Worm (Caenorhabditis elegans) whole organism, L4 larva: ENCODE data around the gene F48B9.3.

Experiments
- F10B5.3 ChIP-seq: sonication (generic microtip); optimal IDR thresholded peaks from 2 replicates; lab custom pipeline; 2016; ENCODE audit warnings: mild to moderate bottlenecking, missing genetic modification characterization, missing compliant biosample characterization
- F26F4.8 ChIP-seq: fragments of 200-800 bp; sonication (Bioruptor generic); conservative IDR thresholded peaks from 2 replicates; pipeline ENCODE4 v1.3.6; 2022; ENCODE audit warnings: missing genetic modification characterization, missing compliant biosample characterization
- F37D6.2 ChIP-seq: sonication (generic microtip); optimal IDR thresholded peaks from 2 replicates; lab custom pipeline; 2016; ENCODE audit warnings: mild to moderate bottlenecking, missing genetic modification characterization, missing compliant biosample characterization
- F49E8.2 ChIP-seq: sonication (generic microtip); optimal IDR thresholded peaks from 2 replicates; lab custom pipeline; 2016; ENCODE audit warnings: missing compliant biosample characterization, mild to moderate bottlenecking, missing genetic modification characterization, borderline replicate concordance
- T26A8.4 ChIP-seq: fragments of 200-800 bp; sonication (Bioruptor generic); IDR thresholded peaks from 2 replicates; pipeline ENCODE4 v1.3.6; 2022; ENCODE audit warnings: missing genetic modification characterization, missing compliant biosample characterization
- Y5F2A.4 ChIP-seq: fragments of 200-800 bp; sonication (Bioruptor generic); optimal IDR thresholded peaks from 2 replicates; lab custom pipeline; 2018; ENCODE audit warnings: mild to moderate bottlenecking, missing genetic modification characterization, missing compliant biosample characterization
- Y75B8A.6 ChIP-seq: fragments of 200-800 bp; sonication (Bioruptor generic); IDR thresholded peaks from 2 replicates; pipeline ENCODE4 v1.3.6; 2022; ENCODE audit warnings: missing genetic modification reagents, missing genetic modification characterization, missing compliant biosample characterization
- ZK337.2 ChIP-seq: fragments of 200-800 bp; sonication (Bioruptor generic); IDR thresholded peaks from 2 replicates; pipeline ENCODE4 v1.3.6; 2022; ENCODE audit warnings: missing genetic modification reagents, missing genetic modification characterization, missing compliant biosample characterization
- aha-1 ChIP-seq: fragments of 150-350 bp; peaks from one replicate; lab custom pipeline; 2014; ENCODE audit warnings: missing biosample characterization, missing genetic modification characterization
- ama-1 ChIP-seq: fragments of 150-350 bp; optimal IDR thresholded peaks from 2 replicates; lab custom pipeline; 2014; ENCODE audit warnings: inconsistent platforms, mixed read lengths
- attf-4 ChIP-seq: sonication (generic microtip); optimal IDR thresholded peaks from 3 replicates; lab custom pipeline; 2017; ENCODE audit warnings: missing biosample characterization, missing genetic modification characterization
- ceh-44 ChIP-seq: fragments of 200-800 bp; sonication (Bioruptor generic); IDR thresholded peaks from 2 replicates; pipeline ENCODE4 v1.3.6; 2022; ENCODE audit warnings: missing genetic modification reagents, missing genetic modification characterization, missing compliant biosample characterization
- ceh-82 ChIP-seq: sonication (generic microtip); optimal IDR thresholded peaks from 2 replicates; lab custom pipeline; 2017; ENCODE audit warnings: missing biosample characterization, missing genetic modification characterization
- daf-12 ChIP-seq: fragments of 150-350 bp; optimal IDR thresholded peaks from 2 replicates; lab custom pipeline; 2014; ENCODE audit warnings: missing biosample characterization, missing genetic modification reagents, missing genetic modification characterization
- daf-16 ChIP-seq, 3 experiments: sonication (generic microtip); optimal IDR thresholded peaks; 2 replicates each; lab custom pipeline; 2016 to 2017; ENCODE audit warnings: missing genetic modification characterization in 3 of 3, missing genetic modification reagents in 3 of 3, mild to moderate bottlenecking in 2 of 3, missing compliant biosample characterization in 2 of 3, missing biosample characterization in 1 of 3, moderate library complexity in 1 of 3
- daf-8 ChIP-seq: fragments of 200-800 bp; sonication (Bioruptor generic); IDR thresholded peaks from 2 replicates; pipeline ENCODE4 v1.3.6; 2022; ENCODE audit warnings: missing genetic modification characterization, missing compliant biosample characterization
- dmd-6 ChIP-seq: fragments of 200-800 bp; sonication (Bioruptor generic); IDR thresholded peaks from 2 replicates; pipeline ENCODE4 v1.3.6; 2022; ENCODE audit warnings: missing genetic modification reagents, missing genetic modification characterization, missing compliant biosample characterization
- dve-1 ChIP-seq: sonication (generic microtip); optimal IDR thresholded peaks from 2 replicates; lab custom pipeline; 2017; ENCODE audit warnings: antibody characterized with exemption, mild to moderate bottlenecking, missing genetic modification characterization, missing compliant biosample characterization; ENCODE audit not compliant: insufficient read depth
- egl-27 ChIP-seq: sonication (generic microtip); optimal IDR thresholded peaks from 3 replicates; lab custom pipeline; 2017; ENCODE audit warnings: missing biosample characterization, missing genetic modification reagents, missing genetic modification characterization
- fkh-10 ChIP-seq: fragments of 150-350 bp; optimal IDR thresholded peaks from 2 replicates; lab custom pipeline; 2014; ENCODE audit warnings: missing biosample characterization, missing genetic modification reagents, missing genetic modification characterization
- fos-1 ChIP-seq: fragments of 150-350 bp; optimal IDR thresholded peaks from 2 replicates; lab custom pipeline; 2014; ENCODE audit warnings: missing biosample characterization, missing genetic modification characterization
- hlh-11 ChIP-seq: fragments of 200-800 bp; sonication (Bioruptor generic); optimal IDR thresholded peaks from 2 replicates; lab custom pipeline; 2018; ENCODE audit warnings: mild to moderate bottlenecking, missing genetic modification characterization, missing compliant biosample characterization
- hlh-30 ChIP-seq: sonication (generic microtip); optimal IDR thresholded peaks from 2 replicates; lab custom pipeline; 2017; ENCODE audit warnings: antibody characterized with exemption, mild to moderate bottlenecking, missing genetic modification characterization, missing compliant biosample characterization; ENCODE audit not compliant: insufficient read depth
- lim-7 ChIP-seq: fragments of 200-800 bp; sonication (Bioruptor generic); IDR thresholded peaks from 2 replicates; pipeline ENCODE4 v1.3.6; 2022; ENCODE audit warnings: missing genetic modification characterization, missing compliant biosample characterization
- lin-13 ChIP-seq: fragments of 150-350 bp; optimal IDR thresholded peaks from 2 replicates; lab custom pipeline; 2014; ENCODE audit warnings: missing biosample characterization, missing genetic modification reagents, missing genetic modification characterization
- lir-3 ChIP-seq: sonication (generic microtip); optimal IDR thresholded peaks from 2 replicates; lab custom pipeline; 2016; ENCODE audit warnings: mild to moderate bottlenecking, missing genetic modification characterization, missing compliant biosample characterization
- mdt-29 ChIP-seq: fragments of 200-800 bp; sonication (Bioruptor generic); IDR thresholded peaks from 2 replicates; pipeline ENCODE4 v1.3.6; 2022; ENCODE audit warnings: missing genetic modification reagents, missing genetic modification characterization, missing compliant biosample characterization
- mxl-2 ChIP-seq: fragments of 200-800 bp; sonication (Bioruptor generic); conservative IDR thresholded peaks from 2 replicates; pipeline ENCODE4 v1.3.6; 2022; ENCODE audit warnings: missing genetic modification reagents, missing genetic modification characterization, missing compliant biosample characterization
- nhr-25 ChIP-seq: sonication (generic microtip); optimal IDR thresholded peaks from 2 replicates; lab custom pipeline; 2017; ENCODE audit warnings: missing genetic modification characterization, mild to moderate bottlenecking, missing compliant biosample characterization, antibody characterized with exemption, moderate library complexity, borderline replicate concordance; ENCODE audit not compliant: insufficient read depth
- nhr-28 ChIP-seq: fragments of 150-350 bp; optimal IDR thresholded peaks from 2 replicates; lab custom pipeline; 2014; ENCODE audit warnings: missing biosample characterization, missing genetic modification characterization
- nhr-41 ChIP-seq: fragments of 200-800 bp; sonication (Bioruptor generic); IDR thresholded peaks from 2 replicates; pipeline ENCODE4 v1.3.6; 2022; ENCODE audit warnings: missing genetic modification reagents, missing genetic modification characterization, missing compliant biosample characterization
- nhr-48 ChIP-seq: sonication (generic microtip); optimal IDR thresholded peaks from 2 replicates; lab custom pipeline; 2016; ENCODE audit warnings: mild to moderate bottlenecking, missing genetic modification characterization, missing compliant biosample characterization
- nhr-6 ChIP-seq: fragments of 150-350 bp; optimal IDR thresholded peaks from 2 replicates; lab custom pipeline; 2014; ENCODE audit warnings: missing biosample characterization, missing genetic modification characterization
- nhr-77 ChIP-seq: fragments of 150-350 bp; optimal IDR thresholded peaks from 2 replicates; lab custom pipeline; 2014; ENCODE audit warnings: missing biosample characterization, missing genetic modification characterization
- php-3 ChIP-seq: fragments of 200-800 bp; sonication (Bioruptor generic); IDR thresholded peaks from 2 replicates; pipeline ENCODE4 v1.3.6; 2022; ENCODE audit warnings: missing genetic modification reagents, missing genetic modification characterization, missing compliant biosample characterization
- pqm-1 ChIP-seq: sonication (generic microtip); optimal IDR thresholded peaks from 2 replicates; lab custom pipeline; 2017; ENCODE audit warnings: missing biosample characterization, missing genetic modification characterization
- sdz-12 ChIP-seq: fragments of 200-800 bp; sonication (Bioruptor generic); optimal IDR thresholded peaks from 2 replicates; lab custom pipeline; 2018; ENCODE audit warnings: mild to moderate bottlenecking, missing genetic modification characterization, missing compliant biosample characterization
- snpc-1.2 ChIP-seq: fragments of 200-800 bp; sonication (Bioruptor generic); IDR thresholded peaks from 2 replicates; pipeline ENCODE4 v1.3.6; 2022; ENCODE audit warnings: missing genetic modification reagents, missing genetic modification characterization, missing compliant biosample characterization
- snpc-4 ChIP-seq: fragments of 150-350 bp; optimal IDR thresholded peaks from 2 replicates; lab custom pipeline; 2014; ENCODE audit warnings: missing biosample characterization, missing genetic modification characterization
- spr-1 ChIP-seq: sonication (generic microtip); optimal IDR thresholded peaks from 2 replicates; lab custom pipeline; 2016; ENCODE audit warnings: mild to moderate bottlenecking, missing genetic modification characterization, missing compliant biosample characterization
- spr-3 ChIP-seq: fragments of 200-800 bp; sonication (Bioruptor generic); optimal IDR thresholded peaks from 2 replicates; lab custom pipeline; 2018; ENCODE audit warnings: mild to moderate bottlenecking, missing genetic modification characterization, missing compliant biosample characterization
- unc-130 ChIP-seq: sonication (generic microtip); optimal IDR thresholded peaks from 2 replicates; lab custom pipeline; 2016; ENCODE audit warnings: missing genetic modification reagents, missing genetic modification characterization, missing compliant biosample characterization
- unc-39 ChIP-seq: sonication (generic microtip); optimal IDR thresholded peaks from 2 replicates; lab custom pipeline; 2017; ENCODE audit warnings: missing biosample characterization, missing genetic modification characterization
- vab-7 ChIP-seq: fragments of 200-800 bp; sonication (Bioruptor generic); IDR thresholded peaks from 2 replicates; pipeline ENCODE4 v1.3.6; 2022; ENCODE audit warnings: missing genetic modification reagents, missing genetic modification characterization, missing compliant biosample characterization
- zfp-2 ChIP-seq: sonication (generic microtip); optimal IDR thresholded peaks from 2 replicates; lab custom pipeline; 2016; ENCODE audit warnings: mild to moderate bottlenecking, missing genetic modification characterization, missing compliant biosample characterization
- zip-2 ChIP-seq: fragments of 150-350 bp; optimal IDR thresholded peaks from 2 replicates; lab custom pipeline; 2014; ENCODE audit warnings: missing biosample characterization, missing genetic modification characterization
- ztf-7 ChIP-seq: fragments of 150-350 bp; optimal IDR thresholded peaks from 2 replicates; lab custom pipeline; 2014; ENCODE audit warnings: missing biosample characterization, missing genetic modification characterization

The F48B9.3 gene

DNA sequence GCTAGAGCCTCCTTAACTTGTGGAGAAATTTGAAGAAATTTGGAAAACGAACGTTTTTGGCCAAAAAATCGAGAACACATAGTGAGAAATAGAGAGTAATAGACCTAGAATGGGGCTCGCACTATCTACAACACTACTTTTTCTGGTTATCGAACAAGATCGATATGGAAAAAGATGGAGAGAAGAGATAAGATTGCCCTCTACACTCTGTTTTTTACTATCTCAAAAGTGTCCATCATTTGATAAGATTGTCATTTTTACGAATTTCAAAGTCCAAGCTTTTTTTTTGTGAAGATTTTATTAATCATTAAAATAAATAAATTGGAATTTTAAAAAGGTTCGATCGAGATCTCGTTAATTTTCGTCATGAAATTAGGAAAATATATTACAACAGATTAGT, 38.9 kb downstream of the F48B9.3 start, which contains the start of gene T24C12.3:
T24C12.3 (minus strand) TSS at position 134 of the 400 bp plus-strand sequence.
- TF ChIP-seq daf-16 (GFP tag; optimal IDR thresholded peaks at IDR 0.05; lab: Kevin White, UChicago) (no peak), daf-16 (tag; optimal IDR thresholded peaks at IDR 0.05; lab: Kevin White, UChicago) (peak; percentile 72), F49E8.2 (tag; lab: Kevin White, UChicago) (no peak), hlh-11 (peak; percentile 60), lim-7 (GFP tag; lab: Robert Waterston, UW) (no peak), sdz-12 (GFP tag; lab: Kevin White, UChicago) (no peak), snpc-4 (tag; lab: Kevin White, UChicago) (no peak), spr-3 (GFP tag; lab: Kevin White, UChicago) (no peak), nhr-28 (tag; lab: Kevin White, UChicago) (peak; percentile 75), mxl-2 (GFP tag; lab: Robert Waterston, UW) (no peak), ztf-7 (tag; lab: Kevin White, UChicago) (no peak), aha-1 (tag; lab: Kevin White, UChicago) (no peak), fkh-10 (GFP tag; lab: Kevin White, UChicago) (no peak), mdt-29 (GFP tag; lab: Robert Waterston, UW) (no peak), unc-39 (no peak), F26F4.8 (GFP tag; lab: Robert Waterston, UW) (no peak), nhr-77 (tag; lab: Kevin White, UChicago) (peak; percentile 16), Y75B8A.6 (no peak), hlh-30 (no peak), ama-1 (no peak), F37D6.2 (tag; lab: Kevin White, UChicago) (no peak), daf-12 (no peak), nhr-6 (tag; lab: Kevin White, UChicago) (no peak), zip-2 (tag; lab: Kevin White, UChicago) (no peak), spr-1 (tag; lab: Kevin White, UChicago) (no peak), nhr-41 (GFP tag; lab: Robert Waterston, UW) (no peak), nhr-48 (tag; lab: Kevin White, UChicago) (no peak), php-3 (GFP tag; lab: Robert Waterston, UW) (no peak), ceh-44 (GFP tag; lab: Robert Waterston, UW) (no peak), lir-3 (tag; lab: Kevin White, UChicago) (no peak), lin-13 (GFP tag; lab: Kevin White, UChicago) (no peak), fos-1 (no peak), unc-130 (GFP tag; lab: Kevin White, UChicago) (no peak), snpc-1.2 (GFP tag; lab: Robert Waterston, UW) (no peak), ZK337.2 (GFP tag; lab: Robert Waterston, UW) (no peak), attf-4 (tag; lab: Kevin White, UChicago) (no peak), egl-27 (tag; lab: Kevin White, UChicago) (no peak), zfp-2 (tag; lab: Kevin White, UChicago) (no peak), F10B5.3 (no peak), nhr-25 (tag; lab: Kevin White, UChicago) (no peak), ceh-82 (tag; lab: Kevin White, UChicago) (no peak), T26A8.4 (GFP tag; lab: Robert Waterston, UW) (no peak), dmd-6 (GFP tag; lab: Robert Waterston, UW) (peak; percentile 75), vab-7 (GFP tag; lab: Robert Waterston, UW) (no peak), daf-8 (GFP tag; lab: Robert Waterston, UW) (no peak), dve-1 (tag; lab: Kevin White, UChicago) (peak; percentile 47), Y5F2A.4 (no peak), pqm-1 (peak; percentile 96)
